ENCODE assay signal across 2 worm cellular contexts in genomic region chrIV:16777758-16778157, ce11.
TF ChIP-seq lines count a peak whose summit lies in the region.

No protein-coding gene starts in this region.

TF ChIP-seq in whole organism, L4 larva, 104 proteins besides CTCF, POLR2A, EP300 and RAD21:
- TF ChIP-seq set-16 (GFP tag; IDR thresholded peaks at IDR 0.05; lab: Robert Waterston, UW) (peak; percentile 72; the same call in 1 of the 2 replicates), aha-1 (tag; lab: Kevin White, UChicago) (peak; percentile 80), daf-16 (GFP tag; optimal IDR thresholded peaks at IDR 0.05; lab: Kevin White, UChicago) (no peak), daf-16 (tag; optimal IDR thresholded peaks at IDR 0.05; lab: Kevin White, UChicago) (no peak), zip-2 (tag; optimal IDR thresholded peaks at IDR 0.05; lab: Kevin White, UChicago) (no peak)
TF ChIP-seq in whole organism, L4 larva: peak in this region for 2.

TF ChIP-seq in whole organism, young adult, 124 proteins besides CTCF, POLR2A, EP300 and RAD21:
- TF ChIP-seq egrh-3 (GFP tag; IDR thresholded peaks at IDR 0.05; lab: Robert Waterston, UW) = 0 out of 2 replicates have a peak, but pooled peaks have one; percentile 9
- TF ChIP-seq T26A5.8 (tag; optimal IDR thresholded peaks at IDR 0.05; lab: Kevin White, UChicago) = no peak
- TF ChIP-seq ceh-58 (GFP tag; IDR thresholded peaks at IDR 0.05; lab: Robert Waterston, UW) = 0 out of 2 replicates have a peak, but pooled peaks have one; percentile 7
- 0 out of 2 replicates have a peak, but pooled peaks have one; percentile 28 for TF ChIP-seq ztf-25 (GFP tag; IDR thresholded peaks at IDR 0.05; lab: Robert Waterston, UW)
- no peak for TF ChIP-seq pha-4 (tag; optimal IDR thresholded peaks at IDR 0.05; lab: Kevin White, UChicago)
- peak; percentile 71 for TF ChIP-seq zfh-2 (GFP tag; conservative IDR thresholded peaks at IDR 0.05; lab: Robert Waterston, UW)
